Fruit fly (Drosophila melanogaster) whole organism, embryonic: Measurements from ENCODE around the gene Inx7.

Experiments
- Aef1 ChIP-seq: fragments of 200-800 bp; sonication (Bioruptor generic); IDR thresholded peaks from 3 replicates; pipeline ENCODE4 v1.3.6; 2022; ENCODE audit warnings: missing biosample characterization, missing genetic modification characterization
- BtbVII ChIP-seq: fragments of 200-800 bp; sonication (Bioruptor generic); optimal IDR thresholded peaks from 3 replicates; lab custom pipeline; 2017; ENCODE audit warnings: missing biosample characterization, mild to moderate bottlenecking, missing genetic modification characterization
- CG10147 ChIP-seq: fragments of 200-800 bp; sonication (Bioruptor generic); optimal IDR thresholded peaks from 2 replicates; lab custom pipeline; 2019; ENCODE audit warnings: missing biosample characterization, mild to moderate bottlenecking, missing genetic modification characterization, moderate library complexity
- CG10431 ChIP-seq: fragments of 200-800 bp; sonication (Bioruptor generic); optimal IDR thresholded peaks from 3 replicates; lab custom pipeline; 2018; ENCODE audit warnings: missing biosample characterization, mild to moderate bottlenecking, missing genetic modification characterization
- CG10543 ChIP-seq: fragments of 200-800 bp; sonication (Bioruptor generic); optimal IDR thresholded peaks from 3 replicates; lab custom pipeline; 2017; ENCODE audit warnings: missing biosample characterization, mild to moderate bottlenecking, missing genetic modification characterization, moderate library complexity
- CG12236 ChIP-seq: fragments of 200-800 bp; sonication (Bioruptor generic); optimal IDR thresholded peaks from 2 replicates; lab custom pipeline; 2016; ENCODE audit warnings: missing biosample characterization, missing genetic modification characterization
- CG15479 ChIP-seq: fragments of 200-800 bp; sonication (Bioruptor generic); optimal IDR thresholded peaks from 3 replicates; lab custom pipeline; 2019; ENCODE audit warnings: missing biosample characterization, mild to moderate bottlenecking, missing genetic modification characterization, moderate library complexity
- CG15601 ChIP-seq: fragments of 200-800 bp; sonication (Bioruptor generic); optimal IDR thresholded peaks from 3 replicates; lab custom pipeline; 2019; ENCODE audit warnings: missing biosample characterization, mild to moderate bottlenecking, missing genetic modification characterization, moderate library complexity
- CG17186 ChIP-seq: fragments of 200-800 bp; sonication (Bioruptor generic); optimal IDR thresholded peaks from 3 replicates; lab custom pipeline; 2017; ENCODE audit warnings: missing biosample characterization, missing genetic modification reagents, missing genetic modification characterization
- CG18764 ChIP-seq: fragments of 200-800 bp; sonication (Bioruptor generic); optimal IDR thresholded peaks from 3 replicates; lab custom pipeline; 2016; ENCODE audit warnings: missing biosample characterization, missing genetic modification characterization
- CG2129 ChIP-seq: fragments of 200-800 bp; sonication (Bioruptor generic); IDR thresholded peaks from 2 replicates; pipeline ENCODE4 v1.3.6; 2022; ENCODE audit warnings: missing biosample characterization, missing genetic modification characterization; ENCODE audit not compliant: partially characterized antibody
- CG3281 ChIP-seq: fragments of 200-800 bp; sonication (Bioruptor generic); optimal IDR thresholded peaks from 3 replicates; lab custom pipeline; 2017; ENCODE audit warnings: missing biosample characterization, mild to moderate bottlenecking, missing genetic modification characterization
- CG34376 ChIP-seq: fragments of 200-800 bp; sonication (Bioruptor generic); optimal IDR thresholded peaks from 2 replicates; lab custom pipeline; 2018; ENCODE audit warnings: missing biosample characterization, mild to moderate bottlenecking, missing genetic modification characterization
- CG4328 ChIP-seq: fragments of 200-800 bp; sonication (Bioruptor generic); optimal IDR thresholded peaks from 3 replicates; lab custom pipeline; 2017; ENCODE audit warnings: missing biosample characterization, missing genetic modification reagents, missing genetic modification characterization
- CG6175 ChIP-seq: fragments of 200-800 bp; sonication (Bioruptor generic); IDR thresholded peaks from 3 replicates; pipeline ENCODE4 v1.3.6; 2022; ENCODE audit warnings: missing biosample characterization, missing genetic modification characterization
- CG6689 ChIP-seq: fragments of 200-800 bp; sonication (Bioruptor generic); IDR thresholded peaks from 2 replicates; pipeline ENCODE4 v1.3.6; 2022; ENCODE audit warnings: missing biosample characterization, missing genetic modification characterization
- CG8089 ChIP-seq: fragments of 200-800 bp; sonication (Bioruptor generic); optimal IDR thresholded peaks from 3 replicates; lab custom pipeline; 2016; ENCODE audit warnings: missing biosample characterization, missing genetic modification characterization
- Chrac-16 ChIP-seq: fragments of 200-800 bp; sonication (Bioruptor generic); optimal IDR thresholded peaks from 3 replicates; lab custom pipeline; 2016; ENCODE audit warnings: missing biosample characterization, missing genetic modification characterization
- Dfd ChIP-seq, 2 experiments: fragments of >200 bp; optimal IDR thresholded peaks; 2 replicates each; lab custom pipeline; 2017; ENCODE audit warnings: missing biosample characterization in 2 of 2, missing genetic modification characterization in 2 of 2
- GATAe ChIP-seq: fragments of 200-800 bp; sonication (Bioruptor generic); conservative IDR thresholded peaks from 2 replicates; pipeline ENCODE4 v1.3.6; 2022; ENCODE audit warnings: missing biosample characterization, missing genetic modification characterization
- HLH3B ChIP-seq: fragments of 200-800 bp; sonication (Bioruptor generic); IDR thresholded peaks from 2 replicates; pipeline ENCODE4 v1.3.6; 2022; ENCODE audit warnings: missing biosample characterization, missing genetic modification characterization
- Hr51 ChIP-seq, 2 experiments: fragments of 200-800 bp; sonication (Bioruptor generic); optimal IDR thresholded peaks; 2 replicates in 1 of 2; 3 replicates in 1 of 2; lab custom pipeline; 2016 to 2018; ENCODE audit warnings: missing biosample characterization in 2 of 2, missing genetic modification characterization in 2 of 2, mild to moderate bottlenecking in 1 of 2, moderate library complexity in 1 of 2
- Jarid2 ChIP-seq: fragments of 200-800 bp; sonication (Bioruptor generic); optimal IDR thresholded peaks from 3 replicates; lab custom pipeline; 2017; ENCODE audit warnings: mild to moderate bottlenecking, missing biosample characterization, missing genetic modification reagents, missing genetic modification characterization
- MBD-R2 ChIP-seq: fragments of 200-800 bp; sonication (Bioruptor generic); IDR thresholded peaks from 2 replicates; pipeline ENCODE4 v1.3.6; 2022; ENCODE audit warnings: missing biosample characterization, missing genetic modification characterization
- MESR4 ChIP-seq: fragments of 200-800 bp; sonication (Bioruptor generic); optimal IDR thresholded peaks from 2 replicates; lab custom pipeline; 2018; ENCODE audit warnings: missing biosample characterization, mild to moderate bottlenecking, missing genetic modification characterization, moderate library complexity
- Mrtf ChIP-seq: fragments of 200-800 bp; sonication (Bioruptor generic); IDR thresholded peaks from 3 replicates; pipeline ENCODE4 v1.3.6; 2022; ENCODE audit warnings: missing biosample characterization, missing genetic modification characterization
- NC2β ChIP-seq: fragments of 200-800 bp; sonication (Bioruptor generic); optimal IDR thresholded peaks from 2 replicates; lab custom pipeline; 2016; ENCODE audit warnings: missing biosample characterization, missing genetic modification characterization
- NFAT ChIP-seq: fragments of 200-800 bp; sonication (Bioruptor generic); IDR thresholded peaks from 2 replicates; pipeline ENCODE4 v1.3.6; 2022; ENCODE audit warnings: missing biosample characterization, missing genetic modification characterization
- Oli ChIP-seq: fragments of 200-800 bp; sonication (Bioruptor generic); optimal IDR thresholded peaks from 2 replicates; lab custom pipeline; 2018; ENCODE audit warnings: missing biosample characterization, mild to moderate bottlenecking, missing genetic modification characterization, moderate library complexity
- Sox102F ChIP-seq: fragments of 200-800 bp; sonication (Bioruptor generic); optimal IDR thresholded peaks from 2 replicates; lab custom pipeline; 2018; ENCODE audit warnings: missing biosample characterization, mild to moderate bottlenecking, missing genetic modification characterization, moderate library complexity
- Trl ChIP-seq, 3 experiments: fragments of >200 bp in 2 of 3; fragments of 200-800 bp in 1 of 3; sonication (Bioruptor generic) in 1 of 3; optimal IDR thresholded peaks; 2 replicates in 1 of 3; 3 replicates in 2 of 3; lab custom pipeline; 2016 to 2017; ENCODE audit warnings: missing biosample characterization in 1 of 3, missing genetic modification characterization in 1 of 3
- Xbp1 ChIP-seq: fragments of 200-800 bp; sonication (Bioruptor generic); optimal IDR thresholded peaks from 3 replicates; lab custom pipeline; 2016; ENCODE audit warnings: missing biosample characterization, mild to moderate bottlenecking, missing genetic modification characterization
- YL-1 ChIP-seq: fragments of 200-800 bp; sonication (Bioruptor generic); optimal IDR thresholded peaks from 3 replicates; lab custom pipeline; 2017; ENCODE audit warnings: missing biosample characterization, mild to moderate bottlenecking, missing genetic modification characterization
- ato ChIP-seq: fragments of 200-800 bp; sonication (Bioruptor generic); IDR thresholded peaks from 2 replicates; pipeline ENCODE4 v1.3.6; 2022; ENCODE audit warnings: missing biosample characterization, missing genetic modification characterization; ENCODE audit not compliant: partially characterized antibody
- bowl ChIP-seq: fragments of 200-800 bp; sonication (Bioruptor generic); IDR thresholded peaks from 2 replicates; pipeline ENCODE4 v1.3.6; 2022; ENCODE audit warnings: missing biosample characterization, missing genetic modification characterization
- cato ChIP-seq: fragments of 200-800 bp; sonication (Bioruptor generic); optimal IDR thresholded peaks from 2 replicates; lab custom pipeline; 2016; ENCODE audit warnings: missing biosample characterization, missing genetic modification characterization, borderline replicate concordance
- ci ChIP-seq: fragments of 200-800 bp; sonication (Bioruptor generic); IDR thresholded peaks from 3 replicates; pipeline ENCODE4 v1.3.6; 2022; ENCODE audit warnings: missing biosample characterization, missing genetic modification characterization
- dati ChIP-seq: fragments of 200-800 bp; sonication (Bioruptor generic); IDR thresholded peaks from 2 replicates; pipeline ENCODE4 v1.3.6; 2022; ENCODE audit warnings: missing biosample characterization, missing genetic modification characterization
- ewg ChIP-seq: fragments of 200-800 bp; sonication (Bioruptor generic); optimal IDR thresholded peaks from 3 replicates; lab custom pipeline; 2017; ENCODE audit warnings: mild to moderate bottlenecking, missing biosample characterization, missing genetic modification reagents, missing genetic modification characterization
- gcm2 ChIP-seq: fragments of 200-800 bp; sonication (Bioruptor generic); optimal IDR thresholded peaks from 2 replicates; lab custom pipeline; 2016; ENCODE audit warnings: missing biosample characterization, missing genetic modification characterization
- ind ChIP-seq: fragments of 200-800 bp; sonication (Bioruptor generic); optimal IDR thresholded peaks from 3 replicates; lab custom pipeline; 2016; ENCODE audit warnings: missing biosample characterization, missing genetic modification characterization
- kah ChIP-seq: fragments of 200-800 bp; sonication (Bioruptor generic); optimal IDR thresholded peaks from 2 replicates; lab custom pipeline; 2018; ENCODE audit warnings: missing biosample characterization, mild to moderate bottlenecking, missing genetic modification characterization
- lilli ChIP-seq: fragments of 200-800 bp; sonication (Bioruptor generic); optimal IDR thresholded peaks from 3 replicates; lab custom pipeline; 2016; ENCODE audit warnings: missing biosample characterization, missing genetic modification characterization
- luna ChIP-seq: fragments of 200-800 bp; sonication (Bioruptor generic); optimal IDR thresholded peaks from 2 replicates; lab custom pipeline; 2016; ENCODE audit warnings: missing biosample characterization, missing genetic modification characterization
- mam ChIP-seq: fragments of 200-800 bp; sonication (Bioruptor generic); optimal IDR thresholded peaks from 3 replicates; lab custom pipeline; 2016; ENCODE audit warnings: missing biosample characterization, missing genetic modification characterization
- org-1 ChIP-seq: fragments of 200-800 bp; sonication (Bioruptor generic); optimal IDR thresholded peaks from 2 replicates; lab custom pipeline; 2017; ENCODE audit warnings: missing biosample characterization, missing genetic modification characterization
- sim ChIP-seq: fragments of 200-800 bp; sonication (Bioruptor generic); IDR thresholded peaks from 2 replicates; pipeline ENCODE4 v1.3.6; 2022; ENCODE audit warnings: missing biosample characterization, missing genetic modification characterization
- z ChIP-seq: fragments of 200-800 bp; sonication (Bioruptor generic); IDR thresholded peaks from 3 replicates; pipeline ENCODE4 v1.3.6; 2022; ENCODE audit warnings: missing biosample characterization, missing genetic modification characterization

Inx7 gene

dm6 chrX:6969364-6970137, 23.9 kb downstream of the Inx7 start, which contains the start of gene CG4586 (continued):
- TF ChIP-seq Jarid2 (peak; percentile 81), CG34376 (GFP tag; lab: Kevin White, UChicago) (peak; percentile 97), org-1 (GFP tag; lab: Kevin White, UChicago) (peak; percentile 94), CG10431 (peak; percentile 72), CG4328 (GFP tag; lab: Kevin White, UChicago) (peak; percentile 85), Xbp1 (GFP tag; lab: Kevin White, UChicago) (peak; percentile 93), Aef1 (peak; percentile 85), ato (GFP tag; lab: Robert Waterston, UW) (no peak), CG8089 (GFP tag; lab: Kevin White, UChicago) (peak; percentile 91), mam (GFP tag; lab: Kevin White, UChicago) (peak; percentile 92), Mrtf (GFP tag; lab: Robert Waterston, UW) (peak; percentile 90), CG6689 (peak; percentile 91), MBD-R2 (GFP tag; lab: Robert Waterston, UW) (peak; percentile 90), GATAe (GFP tag; lab: Robert Waterston, UW) (peak; percentile 82), lilli (peak; percentile 96), gcm2 (GFP tag; lab: Kevin White, UChicago) (peak; percentile 95), NFAT (GFP tag; lab: Robert Waterston, UW) (peak; percentile 91), YL-1 (GFP tag; lab: Kevin White, UChicago) (peak; percentile 78), CG18764 (GFP tag; lab: Kevin White, UChicago) (peak; percentile 94), z (GFP tag; lab: Robert Waterston, UW) (peak; percentile 65; the same call in 1 of the 3 replicates), luna (GFP tag; lab: Kevin White, UChicago) (peak; percentile 95), sim (GFP tag; lab: Robert Waterston, UW) (peak; percentile 92), BtbVII (GFP tag; lab: Kevin White, UChicago) (peak; percentile 98), CG3281 (GFP tag; lab: Kevin White, UChicago) (peak; percentile 98), MESR4 (GFP tag; lab: Kevin White, UChicago) (peak; percentile 77), CG6175 (GFP tag; lab: Robert Waterston, UW) (peak; percentile 78; the same call in 1 of the 3 replicates), NC2β (GFP tag; lab: Kevin White, UChicago) (peak; percentile 94), Dfd (GFP tag; optimal IDR thresholded peaks at IDR 0.05; lab: Kevin White, UChicago) (no peak), ci (peak; percentile 98), Hr51 (GFP tag; optimal IDR thresholded peaks at IDR 0.05; lab: Kevin White, UChicago) (peak; percentile 95 to 97), CG15601 (tag; lab: Kevin White, UChicago) (peak; percentile 85), CG17186 (peak; percentile 69), kah (GFP tag; lab: Kevin White, UChicago) (peak; percentile 84), HLH3B (peak; percentile 92), Sox102F (GFP tag; lab: Kevin White, UChicago) (peak; percentile 94), CG10147 (peak; percentile 96), CG12236 (GFP tag; lab: Kevin White, UChicago) (peak; percentile 92), cato (GFP tag; lab: Kevin White, UChicago) (peak; percentile 77), Trl (optimal IDR thresholded peaks at IDR 0.05; lab: Kevin White, UChicago) (no peak), Trl (GFP tag; optimal IDR thresholded peaks at IDR 0.05; lab: Kevin White, UChicago) (peak; percentile 94), Chrac-16 (peak; percentile 91), dati (GFP tag; lab: Robert Waterston, UW) (peak; percentile 81; the same call in 1 of the 2 replicates), bowl (peak; percentile 93), CG10543 (GFP tag; lab: Kevin White, UChicago) (peak; percentile 83), Oli (peak; percentile 93), ind (GFP tag; lab: Kevin White, UChicago) (peak; percentile 95), CG15479 (GFP tag; lab: Kevin White, UChicago) (peak; percentile 7), ewg (GFP tag; lab: Kevin White, UChicago) (peak; percentile 85), CG2129 (GFP tag; lab: Robert Waterston, UW) (no peak)
